Fruit fly (Drosophila melanogaster): ENCODE results near the gene ND-75.
A peak's percentile ranks its signal among the peaks of the same experiment; 100 is the strongest.

The ND-75 gene

DNA sequence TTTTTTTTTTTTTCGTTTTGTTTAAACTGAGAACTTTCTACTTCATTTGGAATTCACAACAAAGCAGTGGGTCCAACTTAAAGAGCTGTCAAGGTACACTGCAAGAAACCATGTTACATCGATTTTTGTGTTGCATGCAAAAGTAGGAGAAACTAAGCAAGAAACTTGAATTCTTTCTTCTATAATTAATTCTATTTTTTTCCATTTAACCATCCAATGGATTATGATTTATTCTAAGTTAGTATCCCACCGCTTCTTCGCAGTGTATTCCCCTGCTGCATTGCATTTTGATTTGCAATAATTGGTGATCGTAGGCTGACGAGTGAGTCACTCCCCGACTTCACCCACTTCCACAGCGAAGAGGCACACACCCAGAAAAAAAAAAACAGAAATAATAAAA lies 8.4 kb upstream of the ND-75 start (continued):
- peak; percentile 7 for TF ChIP-seq sqz (GFP tag; optimal IDR thresholded peaks at IDR 0.05)
- no peak for TF ChIP-seq jing (GFP tag; optimal IDR thresholded peaks at IDR 0.05)
- TF ChIP-seq ro (GFP tag; IDR thresholded peaks at IDR 0.05): no peak
- no peak for TF ChIP-seq jumu (GFP tag; optimal IDR thresholded peaks at IDR 0.05)
- no peak for TF ChIP-seq HLH4C (GFP tag; IDR thresholded peaks at IDR 0.05; ENCODE audit: partially characterized antibody)
- no peak for TF ChIP-seq lov (optimal IDR thresholded peaks at IDR 0.05)
- no peak for TF ChIP-seq lov (GFP tag; IDR thresholded peaks at IDR 0.05)
- TF ChIP-seq CG9817 (tag; optimal IDR thresholded peaks at IDR 0.05): no peak
- no peak for TF ChIP-seq E2f1 (GFP tag; IDR thresholded peaks at IDR 0.05)
- TF ChIP-seq BEAF-32 (GFP tag; optimal IDR thresholded peaks at IDR 0.05): no peak
- no peak for TF ChIP-seq Rfx (GFP tag; IDR thresholded peaks at IDR 0.05)
- TF ChIP-seq CG3726 (GFP tag; IDR thresholded peaks at IDR 0.05): no peak
- no peak for TF ChIP-seq twi (tag; optimal IDR thresholded peaks at IDR 0.05)
- no peak for TF ChIP-seq jigr1 (GFP tag; IDR thresholded peaks at IDR 0.05)
- no peak for TF ChIP-seq en (GFP tag; optimal IDR thresholded peaks at IDR 0.05)
- TF ChIP-seq CrebB (tag; optimal IDR thresholded peaks at IDR 0.05): no peak
- TF ChIP-seq Usf (GFP tag; optimal IDR thresholded peaks at IDR 0.05): no peak
- no peak for TF ChIP-seq Gsc (GFP tag; IDR thresholded peaks at IDR 0.05)
- TF ChIP-seq HmgD (GFP tag; optimal IDR thresholded peaks at IDR 0.05): no peak
- peak; percentile 5 to 21 for TF ChIP-seq chif (GFP tag; optimal IDR thresholded peaks at IDR 0.05)
- no peak; the same call in 2 of the 3 replicates for TF ChIP-seq CG17361 (GFP tag; IDR thresholded peaks at IDR 0.05)
- TF ChIP-seq CG4854 (GFP tag; optimal IDR thresholded peaks at IDR 0.05): no peak
- TF ChIP-seq CG2129 (GFP tag; IDR thresholded peaks at IDR 0.05; ENCODE audit: partially characterized antibody): no peak
- TF ChIP-seq grau (tag; optimal IDR thresholded peaks at IDR 0.05): peak; percentile 28
- no peak for TF ChIP-seq slbo (GFP tag; IDR thresholded peaks at IDR 0.05)
- TF ChIP-seq CG10274 (GFP tag; optimal IDR thresholded peaks at IDR 0.05): no peak
- no peak for TF ChIP-seq Nf-YB (GFP tag; optimal IDR thresholded peaks at IDR 0.05)
- TF ChIP-seq B-H2 (GFP tag; optimal IDR thresholded peaks at IDR 0.05): no peak
- no peak for TF ChIP-seq Atf3 (GFP tag; optimal IDR thresholded peaks at IDR 0.05)
- TF ChIP-seq kah (GFP tag; optimal IDR thresholded peaks at IDR 0.05): no peak
- TF ChIP-seq Dp (GFP tag; optimal IDR thresholded peaks at IDR 0.05): no peak
- TF ChIP-seq zfh1 (GFP tag; IDR thresholded peaks at IDR 0.05): peak; percentile 64
- TF ChIP-seq CG8281 (tag; optimal IDR thresholded peaks at IDR 0.05): no peak
- TF ChIP-seq CG17829 (tag; optimal IDR thresholded peaks at IDR 0.05): peak; percentile 12
- TF ChIP-seq CG8290 (GFP tag; optimal IDR thresholded peaks at IDR 0.05): no peak
- TF ChIP-seq CG8290 (tag; optimal IDR thresholded peaks at IDR 0.05): no peak
- TF ChIP-seq CG30020 (tag; optimal IDR thresholded peaks at IDR 0.05): no peak
- no peak for TF ChIP-seq MTF-1 (GFP tag; optimal IDR thresholded peaks at IDR 0.05; ENCODE audit: borderline replicate concordance)
- TF ChIP-seq CG1792 (GFP tag; optimal IDR thresholded peaks at IDR 0.05): no peak
- TF ChIP-seq vnd (GFP tag; IDR thresholded peaks at IDR 0.05; ENCODE audit: partially characterized antibody): no peak
- TF ChIP-seq pb (GFP tag; optimal IDR thresholded peaks at IDR 0.05): no peak
- TF ChIP-seq CG4282 (GFP tag; optimal IDR thresholded peaks at IDR 0.05): no peak
- TF ChIP-seq sc (optimal IDR thresholded peaks at IDR 0.05): no peak
- no peak for TF ChIP-seq sc (GFP tag; optimal IDR thresholded peaks at IDR 0.05)
- TF ChIP-seq tin (GFP tag; optimal IDR thresholded peaks at IDR 0.05): no peak
- no peak for TF ChIP-seq klu (GFP tag; IDR thresholded peaks at IDR 0.05)
- no peak for TF ChIP-seq Trl (optimal IDR thresholded peaks at IDR 0.05)
- TF ChIP-seq Trl (GFP tag; optimal IDR thresholded peaks at IDR 0.05): no peak
- TF ChIP-seq z (GFP tag; IDR thresholded peaks at IDR 0.05): no peak
- no peak for TF ChIP-seq CG8478 (optimal IDR thresholded peaks at IDR 0.05)
- 0 out of 3 replicates have a peak, but pooled peaks have one; percentile 17 for TF ChIP-seq otp (GFP tag; IDR thresholded peaks at IDR 0.05)
- TF ChIP-seq H15 (GFP tag; IDR thresholded peaks at IDR 0.05): no peak
- TF ChIP-seq dysf (GFP tag; IDR thresholded peaks at IDR 0.05): 0 out of 3 replicates have a peak, but pooled peaks have one; percentile 21
- TF ChIP-seq fd64A (GFP tag; optimal IDR thresholded peaks at IDR 0.05): no peak
